Worm (Caenorhabditis elegans) whole organism, L3 larva: ENCODE results near the gene F44E7.7.

Experiments used
- ZK546.5 ChIP-seq: sonication (generic microtip); optimal IDR thresholded peaks from 2 replicates; lab custom pipeline; 2017; ENCODE audit warnings: missing biosample characterization, missing genetic modification characterization
- aly-2 ChIP-seq: fragments of 150-350 bp; optimal IDR thresholded peaks from 2 replicates; lab custom pipeline; 2014; ENCODE audit warnings: missing biosample characterization, missing genetic modification characterization
- ceh-16 ChIP-seq: sonication (generic microtip); optimal IDR thresholded peaks from 2 replicates; lab custom pipeline; 2017; ENCODE audit warnings: missing biosample characterization, missing genetic modification characterization
- ceh-28 ChIP-seq: fragments of 150-350 bp; optimal IDR thresholded peaks from 2 replicates; lab custom pipeline; 2014; ENCODE audit warnings: missing biosample characterization, missing genetic modification reagents, missing genetic modification characterization
- ceh-9 ChIP-seq: sonication (generic microtip); optimal IDR thresholded peaks from 2 replicates; lab custom pipeline; 2018; ENCODE audit warnings: missing biosample characterization, missing genetic modification characterization
- elt-1 ChIP-seq: fragments of 150-350 bp; optimal IDR thresholded peaks from 2 replicates; lab custom pipeline; 2014; ENCODE audit warnings: missing biosample characterization, missing genetic modification characterization
- elt-3 ChIP-seq, 3 experiments: fragments of 150-350 bp in 1 of 3; sonication (generic microtip) in 2 of 3; optimal IDR thresholded peaks; 2 replicates in 2 of 3; 4 replicates in 1 of 3; lab custom pipeline; 2014 to 2017; ENCODE audit warnings: missing biosample characterization in 3 of 3, missing genetic modification characterization in 3 of 3
- fos-1 ChIP-seq: fragments of 150-350 bp; optimal IDR thresholded peaks from 2 replicates; lab custom pipeline; 2014; ENCODE audit warnings: missing biosample characterization, missing genetic modification characterization
- nhr-11 ChIP-seq: fragments of 150-350 bp; optimal IDR thresholded peaks from 2 replicates; lab custom pipeline; 2014; ENCODE audit warnings: missing biosample characterization, missing genetic modification characterization
- nhr-25 ChIP-seq: sonication (generic microtip); optimal IDR thresholded peaks from 2 replicates; lab custom pipeline; 2017; ENCODE audit warnings: missing biosample characterization, missing genetic modification characterization
- pha-4 ChIP-seq: fragments of 150-350 bp; optimal IDR thresholded peaks from 2 replicates; lab custom pipeline; 2014; ENCODE audit warnings: missing biosample characterization, missing genetic modification reagents, missing genetic modification characterization
- skn-1 ChIP-seq: fragments of 150-350 bp; optimal IDR thresholded peaks from 2 replicates; lab custom pipeline; 2014; ENCODE audit warnings: missing biosample characterization, missing genetic modification characterization
- tbx-2 ChIP-seq: sonication (generic microtip); optimal IDR thresholded peaks from 2 replicates; lab custom pipeline; 2016; ENCODE audit warnings: mild to moderate bottlenecking, missing genetic modification characterization, missing compliant biosample characterization
- unc-62 ChIP-seq: fragments of 150-350 bp; sonication (generic microtip); optimal IDR thresholded peaks from 4 replicates; lab custom pipeline; 2014; ENCODE audit warnings: missing biosample characterization, missing genetic modification reagents, missing genetic modification characterization

ce11 chrV:5805467-5805866 lies 20.2 kb upstream of the F44E7.7 start, which contains the start of gene ZC250.5:
- TF ChIP-seq aly-2 (tag; lab: Kevin White, UChicago): no peak
- TF ChIP-seq ZK546.5 (tag; lab: Kevin White, UChicago): no peak
- no peak for TF ChIP-seq unc-62 (GFP tag; lab: Kevin White, UChicago)
- no peak for TF ChIP-seq elt-3 (tag; optimal IDR thresholded peaks at IDR 0.05; lab: Kevin White, UChicago)
- no peak for TF ChIP-seq ceh-9
- TF ChIP-seq nhr-11 (tag; lab: Kevin White, UChicago): no peak
- TF ChIP-seq pha-4: no peak
- no peak for TF ChIP-seq nhr-25 (tag; lab: Kevin White, UChicago)
- TF ChIP-seq elt-1 (tag; lab: Kevin White, UChicago): no peak
- no peak for TF ChIP-seq fos-1 (tag; lab: Kevin White, UChicago)
- TF ChIP-seq skn-1 (tag; lab: Kevin White, UChicago): no peak
- no peak for TF ChIP-seq tbx-2
- TF ChIP-seq ceh-28 (tag; lab: Kevin White, UChicago): no peak
- no peak for TF ChIP-seq ceh-16 (tag; lab: Kevin White, UChicago)
